Worm (Caenorhabditis elegans): ENCODE results near the gene F26F12.8.
A peak's percentile ranks its signal among the peaks of the same experiment; 100 is the strongest.

DNA sequence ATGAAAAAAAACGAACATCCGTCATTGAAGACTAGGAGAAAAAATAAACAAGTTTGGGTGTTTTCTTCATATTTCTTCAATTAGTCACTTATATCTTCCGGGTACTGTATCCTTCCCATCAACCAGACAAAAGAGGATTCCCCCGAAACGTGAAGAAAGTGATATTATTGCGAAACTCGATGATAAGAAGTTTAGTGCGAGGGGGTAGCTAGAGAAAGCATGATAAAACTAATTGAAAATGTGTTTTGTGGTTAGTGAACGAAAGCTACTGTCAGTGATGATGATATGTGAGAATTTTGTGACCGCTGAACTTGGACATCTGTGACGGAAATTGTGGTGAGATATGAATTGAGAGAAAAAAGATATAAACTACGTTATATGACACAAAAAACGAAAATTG is 39.4 kb downstream of the F26F12.8 start:
- TF ChIP-seq pha-4 (GFP tag; IDR thresholded peaks at IDR 0.05) (no peak), pha-4 (tag; optimal IDR thresholded peaks at IDR 0.05) (no peak), nhr-28 (tag; optimal IDR thresholded peaks at IDR 0.05) (peak; percentile 99), aly-2 (tag; optimal IDR thresholded peaks at IDR 0.05) (no peak), lsy-2 (tag; optimal IDR thresholded peaks at IDR 0.05) (peak in 1 of 2 experiments; percentile 58), egl-27 (tag; optimal IDR thresholded peaks at IDR 0.05) (no peak), php-3 (GFP tag; IDR thresholded peaks at IDR 0.05) (no peak), T20F7.1 (GFP tag; optimal IDR thresholded peaks at IDR 0.05) (no peak)

Measured in whole organism, L4 larva.